Fruit fly (Drosophila melanogaster) whole organism, embryonic: ENCODE data around the gene CG10343.
A peak's percentile ranks its signal among the peaks of the same experiment; 100 is the strongest.

ENCODE experiments used
- B-H1 ChIP-seq: fragments of 200-800 bp; sonication (Bioruptor generic); IDR thresholded peaks from 3 replicates; pipeline ENCODE4 v1.3.6; 2022; ENCODE audit warnings: missing biosample characterization, missing genetic modification characterization
- BEAF-32 ChIP-seq: fragments of 200-800 bp; sonication (Bioruptor generic); optimal IDR thresholded peaks from 3 replicates; lab custom pipeline; 2017; ENCODE audit warnings: missing biosample characterization, missing genetic modification characterization, mild to moderate bottlenecking, moderate library complexity, missing genetic modification reagents
- CG10565 ChIP-seq: fragments of 200-800 bp; sonication (Bioruptor generic); optimal IDR thresholded peaks from 3 replicates; lab custom pipeline; 2016; ENCODE audit warnings: missing biosample characterization, mild to moderate bottlenecking, missing genetic modification characterization
- CG12104 ChIP-seq: fragments of 200-800 bp; sonication (Bioruptor generic); optimal IDR thresholded peaks from 3 replicates; lab custom pipeline; 2016; ENCODE audit warnings: missing biosample characterization, missing genetic modification characterization
- CG14965 ChIP-seq: fragments of 200-800 bp; sonication (Bioruptor generic); optimal IDR thresholded peaks from 2 replicates; lab custom pipeline; 2016; ENCODE audit warnings: missing biosample characterization, missing genetic modification characterization, borderline replicate concordance
- CG15073 ChIP-seq: fragments of 200-800 bp; sonication (Bioruptor generic); optimal IDR thresholded peaks from 2 replicates; lab custom pipeline; 2016; ENCODE audit warnings: missing biosample characterization, missing genetic modification characterization
- CG15479 ChIP-seq: fragments of 200-800 bp; sonication (Bioruptor generic); optimal IDR thresholded peaks from 3 replicates; lab custom pipeline; 2019; ENCODE audit warnings: missing biosample characterization, mild to moderate bottlenecking, missing genetic modification characterization, moderate library complexity
- CG1603 ChIP-seq: fragments of 200-800 bp; sonication (Bioruptor generic); optimal IDR thresholded peaks from 2 replicates; lab custom pipeline; 2019; ENCODE audit warnings: missing biosample characterization, mild to moderate bottlenecking, missing genetic modification characterization, moderate library complexity
- CG17328 ChIP-seq: fragments of 200-800 bp; sonication (Bioruptor generic); IDR thresholded peaks from 2 replicates; pipeline ENCODE4 v1.3.6; 2022; ENCODE audit warnings: missing biosample characterization, missing genetic modification characterization
- CG17829 ChIP-seq: fragments of 200-800 bp; optimal IDR thresholded peaks from 2 replicates; lab custom pipeline; 2019; ENCODE audit warnings: missing biosample characterization, mild to moderate bottlenecking, missing genetic modification characterization, moderate library complexity
- CG18476 ChIP-seq: fragments of 200-800 bp; sonication (Bioruptor generic); optimal IDR thresholded peaks from 2 replicates; lab custom pipeline; 2016; ENCODE audit warnings: missing biosample characterization, mild to moderate bottlenecking, missing genetic modification characterization
- CG2199 ChIP-seq: fragments of 200-800 bp; sonication (Bioruptor generic); IDR thresholded peaks from 3 replicates; pipeline ENCODE4 v1.3.6; 2022; ENCODE audit warnings: missing biosample characterization, missing genetic modification characterization
- CG31224 ChIP-seq: fragments of 200-800 bp; sonication (Bioruptor generic); IDR thresholded peaks from 2 replicates; pipeline ENCODE4 v1.3.6; 2022; ENCODE audit warnings: missing biosample characterization, missing genetic modification characterization
- CG32532 ChIP-seq: fragments of 200-800 bp; sonication (Bioruptor generic); IDR thresholded peaks from 2 replicates; pipeline ENCODE4 v1.3.6; 2022; ENCODE audit warnings: missing biosample characterization, missing genetic modification characterization
- CG32772 ChIP-seq: fragments of 200-800 bp; sonication (Bioruptor generic); IDR thresholded peaks from 2 replicates; pipeline ENCODE4 v1.3.6; 2022; ENCODE audit warnings: missing biosample characterization, missing genetic modification characterization
- CG34422 ChIP-seq: fragments of 200-800 bp; sonication (Bioruptor generic); IDR thresholded peaks from 3 replicates; pipeline ENCODE4 v1.3.6; 2022; ENCODE audit warnings: missing biosample characterization, missing genetic modification characterization
- CG42726 ChIP-seq: fragments of 200-800 bp; sonication (Bioruptor generic); IDR thresholded peaks from 2 replicates; pipeline ENCODE4 v1.3.6; 2022; ENCODE audit warnings: missing biosample characterization, missing genetic modification characterization; ENCODE audit not compliant: partially characterized antibody
- CG4617 ChIP-seq: fragments of 200-800 bp; sonication (Bioruptor generic); optimal IDR thresholded peaks from 3 replicates; lab custom pipeline; 2016; ENCODE audit warnings: missing biosample characterization, missing genetic modification characterization, borderline replicate concordance
- CG7987 ChIP-seq: fragments of 200-800 bp; sonication (Bioruptor generic); optimal IDR thresholded peaks from 2 replicates; lab custom pipeline; 2018; ENCODE audit warnings: missing biosample characterization, mild to moderate bottlenecking, missing genetic modification characterization, moderate library complexity
- CG8388 ChIP-seq: fragments of 200-800 bp; sonication (Bioruptor generic); optimal IDR thresholded peaks from 2 replicates; lab custom pipeline; 2019; ENCODE audit warnings: missing biosample characterization, mild to moderate bottlenecking, missing genetic modification characterization, moderate library complexity
- CG9727 ChIP-seq: fragments of 200-800 bp; sonication (Bioruptor generic); optimal IDR thresholded peaks from 3 replicates; lab custom pipeline; 2017; ENCODE audit warnings: missing biosample characterization, mild to moderate bottlenecking, missing genetic modification characterization
- CG9876 ChIP-seq: fragments of 200-800 bp; sonication (Bioruptor generic); optimal IDR thresholded peaks from 2 replicates; lab custom pipeline; 2016; ENCODE audit warnings: missing biosample characterization, missing genetic modification characterization
- D19B ChIP-seq: fragments of 200-800 bp; sonication (Bioruptor generic); optimal IDR thresholded peaks from 2 replicates; lab custom pipeline; 2017; ENCODE audit warnings: missing biosample characterization, mild to moderate bottlenecking, missing genetic modification characterization
- Dip2 ChIP-seq: fragments of 200-800 bp; sonication (Bioruptor generic); IDR thresholded peaks from 2 replicates; pipeline ENCODE4 v1.3.6; 2022; ENCODE audit warnings: missing biosample characterization, missing genetic modification characterization
- Doc3 ChIP-seq: fragments of 200-800 bp; sonication (Bioruptor generic); IDR thresholded peaks from 3 replicates; pipeline ENCODE4 v1.3.6; 2022; ENCODE audit warnings: missing biosample characterization, missing genetic modification characterization; ENCODE audit not compliant: partially characterized antibody
- Ets65A ChIP-seq: fragments of 200-800 bp; sonication (Bioruptor generic); peaks from one replicate; lab custom pipeline; 2016; ENCODE audit warnings: missing biosample characterization, missing genetic modification characterization
- Gsc ChIP-seq: fragments of 200-800 bp; sonication (Bioruptor generic); IDR thresholded peaks from 2 replicates; pipeline ENCODE4 v1.3.6; 2022; ENCODE audit warnings: missing biosample characterization, missing genetic modification characterization
- Hr39 ChIP-seq: fragments of >200 bp; optimal IDR thresholded peaks from 2 replicates; lab custom pipeline; 2017
- Lim3 ChIP-seq: fragments of 200-800 bp; sonication (Bioruptor generic); IDR thresholded peaks from 2 replicates; pipeline ENCODE4 v1.3.6; 2022; ENCODE audit warnings: missing biosample characterization, missing genetic modification characterization
- Optix ChIP-seq: fragments of 200-800 bp; sonication (Bioruptor generic); IDR thresholded peaks from 3 replicates; pipeline ENCODE4 v1.3.6; 2022; ENCODE audit warnings: missing biosample characterization, missing genetic modification characterization
- Vsx1 ChIP-seq: fragments of 200-800 bp; sonication (Bioruptor generic); optimal IDR thresholded peaks from 2 replicates; lab custom pipeline; 2017; ENCODE audit warnings: missing biosample characterization, mild to moderate bottlenecking, missing genetic modification characterization, missing genetic modification reagents
- ap ChIP-seq: fragments of 200-800 bp; sonication (Bioruptor generic); IDR thresholded peaks from 2 replicates; pipeline ENCODE4 v1.3.6; 2022; ENCODE audit warnings: missing biosample characterization, missing genetic modification characterization
- ash1 ChIP-seq: fragments of 200-800 bp; sonication (Bioruptor generic); optimal IDR thresholded peaks from 2 replicates; lab custom pipeline; 2018; ENCODE audit warnings: missing biosample characterization, mild to moderate bottlenecking, missing genetic modification characterization
- az2 ChIP-seq: fragments of 200-800 bp; sonication (Bioruptor generic); optimal IDR thresholded peaks from 3 replicates; lab custom pipeline; 2016; ENCODE audit warnings: missing biosample characterization, missing genetic modification characterization
- bbx ChIP-seq: fragments of 200-800 bp; sonication (Bioruptor generic); IDR thresholded peaks from 2 replicates; pipeline ENCODE4 v1.3.6; 2022; ENCODE audit warnings: missing biosample characterization, missing genetic modification characterization; ENCODE audit not compliant: partially characterized antibody
- bowl ChIP-seq: fragments of 200-800 bp; sonication (Bioruptor generic); IDR thresholded peaks from 2 replicates; pipeline ENCODE4 v1.3.6; 2022; ENCODE audit warnings: missing biosample characterization, missing genetic modification characterization
- btn ChIP-seq: fragments of 200-800 bp; sonication (Bioruptor generic); optimal IDR thresholded peaks from 2 replicates; lab custom pipeline; 2016; ENCODE audit warnings: missing biosample characterization, missing genetic modification characterization
- chinmo ChIP-seq: fragments of 200-800 bp; sonication (Bioruptor generic); IDR thresholded peaks from 4 replicates; pipeline ENCODE4 v1.3.6; 2022; ENCODE audit warnings: missing biosample characterization, missing genetic modification characterization; ENCODE audit not compliant: partially characterized antibody
- her ChIP-seq: fragments of 200-800 bp; sonication (Bioruptor generic); optimal IDR thresholded peaks from 2 replicates; lab custom pipeline; 2016; ENCODE audit warnings: missing biosample characterization, missing genetic modification characterization
- lov ChIP-seq, 2 experiments: fragments of 200-800 bp in 1 of 2; fragments of >200 bp in 1 of 2; sonication (Bioruptor generic) in 1 of 2; IDR thresholded peaks in 1 of 2; optimal IDR thresholded peaks in 1 of 2; 2 replicates in 1 of 2; 3 replicates in 1 of 2; pipeline versions ENCODE4 v1.3.6 to Lab custom; 2017 to 2022; ENCODE audit warnings: missing biosample characterization in 1 of 2, missing genetic modification characterization in 1 of 2
- odd ChIP-seq: fragments of 200-800 bp; sonication (Bioruptor generic); optimal IDR thresholded peaks from 2 replicates; lab custom pipeline; 2017; ENCODE audit warnings: missing biosample characterization, mild to moderate bottlenecking, missing genetic modification characterization
- pb ChIP-seq: fragments of 200-800 bp; sonication (Bioruptor generic); optimal IDR thresholded peaks from 3 replicates; lab custom pipeline; 2016; ENCODE audit warnings: missing biosample characterization, missing genetic modification characterization
- peb ChIP-seq: fragments of 200-800 bp; sonication (Bioruptor generic); IDR thresholded peaks from 2 replicates; pipeline ENCODE4 v1.3.6; 2022; ENCODE audit warnings: missing biosample characterization, missing genetic modification characterization
- pros ChIP-seq: fragments of 200-800 bp; sonication (Bioruptor generic); optimal IDR thresholded peaks from 3 replicates; lab custom pipeline; 2019; ENCODE audit warnings: missing biosample characterization, mild to moderate bottlenecking, missing genetic modification characterization, moderate library complexity
- tio ChIP-seq: fragments of 200-800 bp; sonication (Bioruptor generic); optimal IDR thresholded peaks from 2 replicates; lab custom pipeline; 2017; ENCODE audit warnings: missing biosample characterization, missing genetic modification characterization, inconsistent platforms
- trh ChIP-seq: fragments of 200-800 bp; sonication (Bioruptor generic); optimal IDR thresholded peaks from 2 replicates; lab custom pipeline; 2016; ENCODE audit warnings: missing biosample characterization, missing genetic modification characterization
- tx ChIP-seq: fragments of 200-800 bp; sonication (Bioruptor generic); optimal IDR thresholded peaks from 2 replicates; lab custom pipeline; 2016; ENCODE audit warnings: missing biosample characterization, missing genetic modification characterization
- unpg ChIP-seq: fragments of 200-800 bp; sonication (Bioruptor generic); optimal IDR thresholded peaks from 3 replicates; lab custom pipeline; 2018; ENCODE audit warnings: missing biosample characterization, mild to moderate bottlenecking, missing genetic modification characterization, moderate library complexity
- vfl ChIP-seq: fragments of 200-800 bp; sonication (Bioruptor generic); optimal IDR thresholded peaks from 2 replicates; lab custom pipeline; 2016; ENCODE audit warnings: missing biosample characterization, missing genetic modification characterization
- z ChIP-seq: fragments of 200-800 bp; sonication (Bioruptor generic); IDR thresholded peaks from 3 replicates; pipeline ENCODE4 v1.3.6; 2022; ENCODE audit warnings: missing biosample characterization, missing genetic modification characterization

The CG10343 gene

DNA sequence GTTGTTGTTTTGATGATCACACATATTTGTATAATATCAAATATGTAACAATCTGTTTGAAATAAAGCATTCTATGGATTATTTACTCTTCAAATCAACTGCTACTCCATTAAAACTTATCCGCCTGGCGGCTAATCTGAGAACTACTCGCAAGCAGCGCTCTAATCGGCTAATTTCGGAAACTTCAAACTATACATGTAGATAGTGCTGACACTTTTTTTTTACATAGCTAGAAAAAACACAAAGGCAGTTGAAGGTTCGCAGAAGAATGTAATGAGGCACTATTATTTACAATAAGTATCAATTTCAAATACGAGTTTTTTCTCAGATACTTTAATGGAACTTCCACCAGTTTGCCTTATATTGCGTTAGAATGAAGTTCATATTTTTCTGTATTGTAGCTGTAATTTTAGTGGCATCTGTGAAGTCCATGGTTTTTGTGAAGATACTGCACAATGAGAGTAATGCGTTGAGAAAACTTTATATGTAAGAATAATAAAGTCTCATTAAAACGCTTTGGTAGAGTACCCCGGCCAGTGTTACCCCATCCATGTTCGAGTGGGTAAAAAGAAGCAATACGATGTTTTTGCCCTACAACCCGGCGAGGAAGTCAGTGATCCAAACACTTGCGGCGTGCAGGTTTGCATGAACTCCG lies 37.2 kb upstream of the CG10343 start (continued):
- TF ChIP-seq Doc3 (GFP tag; lab: Robert Waterston, UW) = no peak
- no peak for TF ChIP-seq her
- TF ChIP-seq CG10565 = no peak
- TF ChIP-seq az2 (GFP tag; lab: Kevin White, UChicago) = peak; percentile 62
- no peak for TF ChIP-seq Lim3 (GFP tag; lab: Robert Waterston, UW)
- TF ChIP-seq z = no peak
- TF ChIP-seq Gsc (GFP tag; lab: Robert Waterston, UW) = no peak
- peak; percentile 95 for TF ChIP-seq CG2199 (GFP tag; lab: Robert Waterston, UW)
- peak; percentile 33 for TF ChIP-seq pb
- no peak for TF ChIP-seq bowl (GFP tag; lab: Robert Waterston, UW)
- no peak for TF ChIP-seq odd (GFP tag; lab: Kevin White, UChicago)
- no peak for TF ChIP-seq CG17328
- TF ChIP-seq CG9727 (GFP tag; lab: Kevin White, UChicago) = no peak
- TF ChIP-seq CG1603 = no peak
- no peak for TF ChIP-seq peb (GFP tag; lab: Robert Waterston, UW)
- TF ChIP-seq CG9876 (GFP tag; lab: Kevin White, UChicago) = peak; percentile 74
- TF ChIP-seq Hr39 (lab: Kevin White, UChicago) = no peak
- TF ChIP-seq BEAF-32 = no peak
- no peak for TF ChIP-seq trh (GFP tag; lab: Kevin White, UChicago)
- no peak for TF ChIP-seq CG12104 (GFP tag; lab: Kevin White, UChicago)
- peak; percentile 63 for TF ChIP-seq CG17829 (tag; lab: Kevin White, UChicago)
- TF ChIP-seq unpg = no peak
- TF ChIP-seq Ets65A (GFP tag; lab: Kevin White, UChicago) = peak; percentile 92
- TF ChIP-seq CG15073 (GFP tag; lab: Kevin White, UChicago) = no peak
- no peak for TF ChIP-seq CG18476
- no peak for TF ChIP-seq tio
- no peak for TF ChIP-seq pros
- peak; percentile 30 for TF ChIP-seq btn (GFP tag; lab: Kevin White, UChicago)
- TF ChIP-seq lov (optimal IDR thresholded peaks at IDR 0.05; lab: Kevin White, UChicago) = no peak
- no peak for TF ChIP-seq lov (GFP tag; IDR thresholded peaks at IDR 0.05; lab: Robert Waterston, UW)
- no peak for TF ChIP-seq B-H1 (GFP tag; lab: Robert Waterston, UW)
- TF ChIP-seq CG4617 (GFP tag; lab: Kevin White, UChicago) = peak; percentile 9
- TF ChIP-seq CG14965 (GFP tag; lab: Kevin White, UChicago) = no peak
- TF ChIP-seq D19B = no peak
- peak; percentile 50; the same call in 1 of the 3 replicates for TF ChIP-seq Optix
- no peak for TF ChIP-seq Vsx1 (GFP tag; lab: Kevin White, UChicago)
- peak; percentile 77 for TF ChIP-seq CG42726
- peak; percentile 67 for TF ChIP-seq CG34422 (GFP tag; lab: Robert Waterston, UW)
- TF ChIP-seq chinmo (GFP tag; lab: Robert Waterston, UW) = 0 out of 4 replicates have a peak, but pooled peaks have one; percentile 48
- peak; percentile 6 for TF ChIP-seq tx (GFP tag; lab: Kevin White, UChicago)
- TF ChIP-seq CG7987 (GFP tag; lab: Kevin White, UChicago) = peak; percentile 29
- no peak for TF ChIP-seq CG15479 (GFP tag; lab: Kevin White, UChicago)
- TF ChIP-seq bbx (GFP tag; lab: Robert Waterston, UW) = 0 out of 2 replicates have a peak, but pooled peaks have one; percentile 51
- TF ChIP-seq vfl (GFP tag; lab: Kevin White, UChicago) = no peak
- TF ChIP-seq CG8388 = no peak
- TF ChIP-seq CG31224 (GFP tag; lab: Robert Waterston, UW) = no peak
- TF ChIP-seq ash1 (GFP tag; lab: Kevin White, UChicago) = no peak
- no peak for TF ChIP-seq Dip2 (GFP tag; lab: Robert Waterston, UW)
- TF ChIP-seq ap (GFP tag; lab: Robert Waterston, UW) = no peak
- peak; percentile 59 for TF ChIP-seq CG32772
- peak; percentile 85 for TF ChIP-seq CG32532 (GFP tag; lab: Robert Waterston, UW)
